Worm (Caenorhabditis elegans) whole organism, midembryonic: Measurements from ENCODE around the gene C44H9.6.
"Not testable (repeated sequence)": the region's sequence is repeated elsewhere in the genome, so short reads cannot be mapped to it uniquely, and the experiment has no call there.

ENCODE experiments used
- T22C8.4 ChIP-seq: fragments of 200-800 bp; sonication (Bioruptor generic); IDR thresholded peaks from 2 replicates; pipeline ENCODE4 v1.3.6; 2022; ENCODE audit warnings: missing genetic modification characterization, missing compliant biosample characterization
- cog-1 ChIP-seq: sonication (generic microtip); optimal IDR thresholded peaks from 2 replicates; lab custom pipeline; 2016; ENCODE audit warnings: missing genetic modification characterization, missing compliant biosample characterization
- flt-1 ChIP-seq: fragments of 200-800 bp; sonication (Bioruptor generic); IDR thresholded peaks from 2 replicates; pipeline ENCODE4 v1.3.6; 2022; ENCODE audit warnings: missing genetic modification characterization, missing compliant biosample characterization
- klf-2 ChIP-seq: fragments of 200-800 bp; sonication (Bioruptor generic); conservative IDR thresholded peaks from 2 replicates; pipeline ENCODE4 v1.3.6; 2022; ENCODE audit warnings: missing genetic modification reagents, missing genetic modification characterization, missing compliant biosample characterization
- med-1 ChIP-seq: sonication (generic microtip); optimal IDR thresholded peaks from 2 replicates; lab custom pipeline; 2017; ENCODE audit warnings: missing genetic modification characterization, mild to moderate bottlenecking, missing compliant biosample characterization, antibody characterized with exemption, missing genetic modification reagents; ENCODE audit not compliant: insufficient read depth
- ref-1 ChIP-seq: fragments of 200-800 bp; sonication (Bioruptor generic); conservative IDR thresholded peaks from 2 replicates; pipeline ENCODE4 v1.3.6; 2022; ENCODE audit warnings: missing genetic modification reagents, missing genetic modification characterization, missing compliant biosample characterization
- tab-1 ChIP-seq: fragments of 200-800 bp; sonication (Bioruptor generic); IDR thresholded peaks from 2 replicates; pipeline ENCODE4 v1.3.6; 2022; ENCODE audit warnings: missing genetic modification characterization, missing compliant biosample characterization
- ztf-23 ChIP-seq: fragments of 200-800 bp; sonication (Bioruptor generic); IDR thresholded peaks from 2 replicates; pipeline ENCODE4 v1.3.6; 2022; ENCODE audit warnings: missing genetic modification reagents, missing genetic modification characterization, missing compliant biosample characterization
- ztf-29 ChIP-seq: fragments of 200-800 bp; sonication (Bioruptor generic); IDR thresholded peaks from 2 replicates; pipeline ENCODE4 v1.3.6; 2022; ENCODE audit warnings: missing genetic modification reagents, missing genetic modification characterization, missing compliant biosample characterization

DNA sequence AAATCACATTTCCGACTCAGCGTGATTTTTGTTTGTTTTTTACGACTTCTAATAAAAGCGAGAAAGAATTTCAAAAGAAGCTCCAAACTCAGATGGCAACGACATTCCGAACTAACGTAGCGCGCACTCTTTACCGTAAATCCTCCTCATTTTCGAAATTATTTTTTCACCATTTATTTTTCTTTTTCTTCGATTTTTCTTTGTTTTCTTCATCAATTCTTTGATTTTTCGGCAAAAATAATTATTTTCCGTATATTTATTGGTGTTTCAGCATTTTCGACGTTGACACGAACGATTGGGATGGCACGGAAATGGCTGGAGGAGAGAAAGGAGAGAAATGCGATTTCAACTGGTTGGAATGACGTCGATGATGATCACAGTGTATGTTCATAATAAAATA lies 20.5 kb upstream of the C44H9.6 start, which contains the start of gene T07F10.5:
- not testable (repeated sequence) for TF ChIP-seq flt-1; ref-1 (GFP tag; lab: Robert Waterston, UW); tab-1; cog-1 (tag; lab: Kevin White, UChicago); T22C8.4 (GFP tag; lab: Robert Waterston, UW); klf-2 (GFP tag; lab: Robert Waterston, UW); ztf-23; med-1; ztf-29 (GFP tag; lab: Robert Waterston, UW)
